Fruit fly (Drosophila melanogaster) whole organism, wandering third instar larva: ENCODE measurements around the gene Cby.
A peak's percentile ranks its signal among the peaks of the same experiment; 100 is the strongest.

ENCODE experiments used
- Abd-B ChIP-seq: fragments of >200 bp; optimal IDR thresholded peaks from 2 replicates; lab custom pipeline; 2017; ENCODE audit warnings: missing biosample characterization, missing genetic modification characterization
- CG32264 ChIP-seq: fragments of 200-800 bp; sonication (Bioruptor generic); optimal IDR thresholded peaks from 2 replicates; lab custom pipeline; 2016; ENCODE audit warnings: missing biosample characterization, missing genetic modification characterization
- CG9705 ChIP-seq: fragments of 200-800 bp; sonication (Bioruptor generic); optimal IDR thresholded peaks from 2 replicates; lab custom pipeline; 2018; ENCODE audit warnings: missing biosample characterization, mild to moderate bottlenecking, missing genetic modification characterization
- CrebA ChIP-seq: fragments of 200-800 bp; sonication (Bioruptor generic); optimal IDR thresholded peaks from 2 replicates; lab custom pipeline; 2016; ENCODE audit warnings: missing biosample characterization, mild to moderate bottlenecking, missing genetic modification characterization, borderline replicate concordance
- Dfd ChIP-seq: fragments of >200 bp; optimal IDR thresholded peaks from 2 replicates; lab custom pipeline; 2017; ENCODE audit warnings: missing biosample characterization, missing genetic modification characterization
- Dif ChIP-seq: fragments of 200-275, 200-300 bp; sonication (Bioruptor generic); optimal IDR thresholded peaks from 2 replicates; lab custom pipeline; 2018; ENCODE audit warnings: missing biosample characterization, missing genetic modification characterization; ENCODE audit not compliant: partially characterized antibody
- GATAd ChIP-seq: sonication (Bioruptor generic); optimal IDR thresholded peaks from 2 replicates; lab custom pipeline; 2016; ENCODE audit warnings: missing biosample characterization, missing genetic modification characterization
- HLH106 ChIP-seq: fragments of 200-800 bp; optimal IDR thresholded peaks from 3 replicates; lab custom pipeline; 2019; ENCODE audit warnings: missing biosample characterization, mild to moderate bottlenecking, missing genetic modification characterization, moderate library complexity
- Hnf4 ChIP-seq: fragments of 200-800 bp; sonication (Bioruptor generic); optimal IDR thresholded peaks from 2 replicates; lab custom pipeline; 2016; ENCODE audit warnings: missing biosample characterization, mild to moderate bottlenecking, missing genetic modification characterization
- Hr78 ChIP-seq: fragments of >200 bp; optimal IDR thresholded peaks from 2 replicates; lab custom pipeline; 2017; ENCODE audit warnings: missing biosample characterization, missing genetic modification characterization
- Hr83 ChIP-seq: fragments of 200-300 bp; sonication (Bioruptor generic); optimal IDR thresholded peaks from 2 replicates; lab custom pipeline; 2016; ENCODE audit warnings: missing biosample characterization, mild to moderate bottlenecking, missing genetic modification characterization, moderate library complexity; ENCODE audit not compliant: poor library complexity, severe bottlenecking
- Jra ChIP-seq: sonication (Bioruptor generic); optimal IDR thresholded peaks from 2 replicates; lab custom pipeline; 2016; ENCODE audit warnings: missing biosample characterization, missing genetic modification characterization
- Mio ChIP-seq: sonication (Bioruptor generic); optimal IDR thresholded peaks from 2 replicates; lab custom pipeline; 2016; ENCODE audit warnings: missing biosample characterization, missing genetic modification characterization
- Myc ChIP-seq: fragments of >200 bp; optimal IDR thresholded peaks from 2 replicates; lab custom pipeline; 2017
- N ChIP-seq: fragments of >200 bp; optimal IDR thresholded peaks from 2 replicates; lab custom pipeline; 2018; ENCODE audit warnings: missing biosample characterization, missing external identifiers, missing genetic modification characterization
- OdsH ChIP-seq: fragments of 200-800 bp; sonication (Bioruptor generic); optimal IDR thresholded peaks from 2 replicates; lab custom pipeline; 2016; ENCODE audit warnings: missing biosample characterization, mild to moderate bottlenecking, missing genetic modification characterization
- Rel ChIP-seq, 2 experiments: fragments of 200-800 bp; sonication (Bioruptor generic) in 1 of 2; optimal IDR thresholded peaks; 2 replicates in 1 of 2; 3 replicates in 1 of 2; lab custom pipeline; 2016 to 2019; ENCODE audit warnings: mild to moderate bottlenecking in 2 of 2, missing biosample characterization in 2 of 2, missing genetic modification characterization in 2 of 2, moderate library complexity in 1 of 2
- Sp1 ChIP-seq: fragments of 200-800 bp; sonication (Bioruptor generic); optimal IDR thresholded peaks from 3 replicates; lab custom pipeline; 2019; ENCODE audit warnings: missing biosample characterization, mild to moderate bottlenecking, missing genetic modification characterization, moderate library complexity
- Vsx2 ChIP-seq: fragments of 200-300, 225-300 bp; sonication (Bioruptor generic); optimal IDR thresholded peaks from 2 replicates; lab custom pipeline; 2018; ENCODE audit warnings: missing biosample characterization, missing genetic modification characterization; ENCODE audit not compliant: partially characterized antibody
- br ChIP-seq: fragments of 200-800 bp; sonication (Bioruptor generic); optimal IDR thresholded peaks from 2 replicates; lab custom pipeline; 2016; ENCODE audit warnings: missing biosample characterization, missing genetic modification characterization
- brk ChIP-seq: fragments of 200-800 bp; sonication (Bioruptor generic); optimal IDR thresholded peaks from 2 replicates; lab custom pipeline; 2016; ENCODE audit warnings: missing biosample characterization, mild to moderate bottlenecking, missing genetic modification characterization
- dl ChIP-seq, 2 experiments: fragments of 175-275, 200-275 bp in 1 of 2; fragments of 200-275 bp in 1 of 2; sonication (Bioruptor generic); optimal IDR thresholded peaks; lab custom pipeline; 2018; ENCODE audit warnings: mild to moderate bottlenecking in 2 of 2, missing biosample characterization in 2 of 2, missing genetic modification characterization in 2 of 2, moderate library complexity in 2 of 2; ENCODE audit not compliant: partially characterized antibody in 2 of 2, insufficient read depth in 1 of 2
- dmrt93B ChIP-seq: fragments of 200-800 bp; sonication (Bioruptor generic); optimal IDR thresholded peaks from 2 replicates; lab custom pipeline; 2018; ENCODE audit warnings: missing biosample characterization, mild to moderate bottlenecking, missing genetic modification characterization
- dsf ChIP-seq: sonication (Bioruptor generic); optimal IDR thresholded peaks from 2 replicates; lab custom pipeline; 2016; ENCODE audit warnings: missing biosample characterization, missing genetic modification characterization, borderline replicate concordance
- ey ChIP-seq: fragments of 200-800 bp; sonication (Bioruptor generic); optimal IDR thresholded peaks from 2 replicates; lab custom pipeline; 2016; ENCODE audit warnings: missing biosample characterization, missing genetic modification characterization
- foxo ChIP-seq, 2 experiments: fragments of 200-800 bp; sonication (Bioruptor generic); optimal IDR thresholded peaks; 2 replicates in 1 of 2; 3 replicates in 1 of 2; lab custom pipeline; 2016 to 2017; ENCODE audit warnings: missing biosample characterization in 2 of 2, missing genetic modification characterization in 2 of 2
- fru ChIP-seq: fragments of 200-800 bp; sonication (Bioruptor generic); optimal IDR thresholded peaks from 3 replicates; lab custom pipeline; 2016; ENCODE audit warnings: missing biosample characterization, mild to moderate bottlenecking, missing genetic modification characterization
- h ChIP-seq: fragments of 200-800 bp; sonication (Bioruptor generic); optimal IDR thresholded peaks from 3 replicates; lab custom pipeline; 2016; ENCODE audit warnings: missing biosample characterization, mild to moderate bottlenecking, missing genetic modification characterization
- jim ChIP-seq: fragments of 175-275, 200-325 bp; sonication (Bioruptor generic); optimal IDR thresholded peaks from 2 replicates; lab custom pipeline; 2016; ENCODE audit warnings: missing biosample characterization, mild to moderate bottlenecking, missing genetic modification characterization
- lola ChIP-seq: fragments of >200 bp; optimal IDR thresholded peaks from 2 replicates; lab custom pipeline; 2017; ENCODE audit warnings: missing biosample characterization, missing genetic modification characterization
- pan ChIP-seq: fragments of >200 bp; optimal IDR thresholded peaks from 2 replicates; lab custom pipeline; 2017
- psq ChIP-seq: fragments of 200-800 bp; sonication (Bioruptor generic); optimal IDR thresholded peaks from 3 replicates; lab custom pipeline; 2017; ENCODE audit warnings: missing biosample characterization, mild to moderate bottlenecking, missing genetic modification characterization, moderate library complexity
- rgr ChIP-seq: fragments of 200-800 bp; sonication (Bioruptor generic); optimal IDR thresholded peaks from 3 replicates; lab custom pipeline; 2016; ENCODE audit warnings: missing biosample characterization, mild to moderate bottlenecking, missing genetic modification characterization
- sage ChIP-seq: fragments of 200-800 bp; sonication (Bioruptor generic); optimal IDR thresholded peaks from 2 replicates; lab custom pipeline; 2016; ENCODE audit warnings: missing biosample characterization, mild to moderate bottlenecking, missing genetic modification characterization
- sv ChIP-seq: fragments of 200-800 bp; sonication (Bioruptor generic); optimal IDR thresholded peaks from 3 replicates; lab custom pipeline; 2016; ENCODE audit warnings: missing biosample characterization, missing genetic modification characterization
- tai ChIP-seq: sonication (Bioruptor generic); optimal IDR thresholded peaks from 2 replicates; lab custom pipeline; 2016; ENCODE audit warnings: missing biosample characterization, missing genetic modification characterization
- usp ChIP-seq: fragments of >200 bp; optimal IDR thresholded peaks from 2 replicates; lab custom pipeline; 2017; ENCODE audit warnings: missing biosample characterization, missing genetic modification characterization
- woc ChIP-seq: sonication (Bioruptor generic); optimal IDR thresholded peaks from 2 replicates; lab custom pipeline; 2016; ENCODE audit warnings: missing biosample characterization, mild to moderate bottlenecking, missing genetic modification characterization

Cby gene

dm6 chr3R:21856098-21856872, 11.5 kb upstream of the Cby start, which contains the start of gene glec:
glec (minus strand) TSS chr3R:21856266.
- TF ChIP-seq Jra (GFP tag; lab: Kevin White, UChicago): peak; percentile 43
- peak; percentile 92 for TF ChIP-seq Hr83
- TF ChIP-seq h: peak; percentile 55
- peak; percentile 55 for TF ChIP-seq OdsH
- peak; percentile 26 for TF ChIP-seq tai
- peak; percentile 28 for TF ChIP-seq Dif
- TF ChIP-seq Myc: no peak
- no peak for TF ChIP-seq Vsx2 (GFP tag; lab: Kevin White, UChicago)
- TF ChIP-seq Sp1 (GFP tag; lab: Kevin White, UChicago): peak; percentile 50
- peak; percentile 17 for TF ChIP-seq CG9705 (GFP tag; lab: Kevin White, UChicago)
- no peak for TF ChIP-seq N (GFP tag; lab: Kevin White, UChicago)
- TF ChIP-seq sv (GFP tag; lab: Kevin White, UChicago): peak; percentile 61
- TF ChIP-seq woc: peak; percentile 74
- TF ChIP-seq jim (GFP tag; lab: Kevin White, UChicago): peak; percentile 82
- TF ChIP-seq br (GFP tag; lab: Kevin White, UChicago): peak; percentile 29
- TF ChIP-seq Abd-B (GFP tag; lab: Kevin White, UChicago): no peak
- TF ChIP-seq Hnf4 (GFP tag; lab: Kevin White, UChicago): peak; percentile 71
- no peak for TF ChIP-seq dsf (GFP tag; lab: Kevin White, UChicago)
- peak; percentile 34 to 48 for TF ChIP-seq foxo (GFP tag; optimal IDR thresholded peaks at IDR 0.05; lab: Kevin White, UChicago)
- peak; percentile 50 for TF ChIP-seq ey (GFP tag; lab: Kevin White, UChicago)
- peak; percentile 56 for TF ChIP-seq sage (GFP tag; lab: Kevin White, UChicago)
- TF ChIP-seq rgr (GFP tag; lab: Kevin White, UChicago): peak; percentile 44
- TF ChIP-seq CrebA (GFP tag; lab: Kevin White, UChicago): peak; percentile 64
- peak; percentile 35 for TF ChIP-seq Rel (GFP tag; optimal IDR thresholded peaks at IDR 0.05; lab: Kevin White, UChicago)
- peak; percentile 70 for TF ChIP-seq Rel (tag; optimal IDR thresholded peaks at IDR 0.05; lab: Kevin White, UChicago)
- TF ChIP-seq psq (GFP tag; lab: Kevin White, UChicago): peak; percentile 62
- no peak for TF ChIP-seq Hr78
- TF ChIP-seq fru: peak; percentile 30
- no peak for TF ChIP-seq Dfd (GFP tag; lab: Kevin White, UChicago)
- peak; percentile 11 for TF ChIP-seq CG32264
- TF ChIP-seq Mio (GFP tag; lab: Kevin White, UChicago): peak; percentile 28
- peak; percentile 54 for TF ChIP-seq brk (GFP tag; lab: Kevin White, UChicago)
- TF ChIP-seq pan (lab: Kevin White, UChicago): no peak
- TF ChIP-seq GATAd: no peak
- TF ChIP-seq lola (GFP tag; lab: Kevin White, UChicago): no peak
- no peak for TF ChIP-seq dl (GFP tag; optimal IDR thresholded peaks at IDR 0.05; lab: Kevin White, UChicago; ENCODE audit: insufficient read depth in 1 of 2, partially characterized antibody in 2 of 2)
- no peak for TF ChIP-seq HLH106 (tag; lab: Kevin White, UChicago)
- TF ChIP-seq dmrt93B (GFP tag; lab: Kevin White, UChicago): no peak
- TF ChIP-seq usp (GFP tag; lab: Kevin White, UChicago): no peak

- TF ChIP-seq jim (GFP tag; lab: Kevin White, UChicago) (no peak), Sp1 (GFP tag; lab: Kevin White, UChicago) (no peak), usp (GFP tag; lab: Kevin White, UChicago) (no peak), h (no peak), brk (GFP tag; lab: Kevin White, UChicago) (no peak), CG9705 (GFP tag; lab: Kevin White, UChicago) (no peak), pan (lab: Kevin White, UChicago) (no peak), OdsH (no peak), Hnf4 (GFP tag; lab: Kevin White, UChicago) (no peak), dsf (GFP tag; lab: Kevin White, UChicago) (no peak), tai (no peak), Dif (no peak), br (GFP tag; lab: Kevin White, UChicago) (no peak), Mio (GFP tag; lab: Kevin White, UChicago) (no peak), rgr (GFP tag; lab: Kevin White, UChicago) (no peak)
- TF ChIP-seq, all 38 proteins: peak for 0
These were observed 10.9 kb upstream of the Cby start for dm6 chr3R:21856873-21857243.
